Fruit fly (Drosophila melanogaster): ENCODE results near the gene Hel89B.

The Hel89B gene

dm6 chr3R:15993139-15993804 is 20.2 kb downstream of the Hel89B start (continued):
- peak; percentile 98 for TF ChIP-seq CG3163 (GFP tag; optimal IDR thresholded peaks at IDR 0.05)
- no peak for TF ChIP-seq CG14050 (GFP tag; IDR thresholded peaks at IDR 0.05)
- peak; percentile 12 for TF ChIP-seq nmo (GFP tag; optimal IDR thresholded peaks at IDR 0.05)
- no peak for TF ChIP-seq CG9817 (tag; optimal IDR thresholded peaks at IDR 0.05)
- TF ChIP-seq Dad (GFP tag; optimal IDR thresholded peaks at IDR 0.05) = no peak
- no peak for TF ChIP-seq CG30020 (tag; optimal IDR thresholded peaks at IDR 0.05)
- TF ChIP-seq bbx (GFP tag; IDR thresholded peaks at IDR 0.05; ENCODE audit: partially characterized antibody) = peak; percentile 49
- no peak for TF ChIP-seq CG7928 (GFP tag; optimal IDR thresholded peaks at IDR 0.05)
- peak; percentile 23; the same call in 1 of the 3 replicates for TF ChIP-seq tgo (GFP tag; IDR thresholded peaks at IDR 0.05)
- TF ChIP-seq hbn (GFP tag; IDR thresholded peaks at IDR 0.05; ENCODE audit: partially characterized antibody) = peak; percentile 23; the same call in 1 of the 2 replicates
- TF ChIP-seq Dfd (GFP tag; optimal IDR thresholded peaks at IDR 0.05) = no peak
- no peak for TF ChIP-seq CG11504 (tag; optimal IDR thresholded peaks at IDR 0.05)
- TF ChIP-seq gce (GFP tag; IDR thresholded peaks at IDR 0.05) = no peak
- peak; percentile 12 for TF ChIP-seq CG13424 (tag; optimal IDR thresholded peaks at IDR 0.05)
- peak; percentile 23 for TF ChIP-seq lbe (GFP tag; optimal IDR thresholded peaks at IDR 0.05)
- TF ChIP-seq NFAT (GFP tag; IDR thresholded peaks at IDR 0.05) = no peak
- TF ChIP-seq CG30431 (GFP tag; optimal IDR thresholded peaks at IDR 0.05) = no peak
- no peak; the same call in 1 of the 2 replicates for TF ChIP-seq tna (GFP tag; IDR thresholded peaks at IDR 0.05; ENCODE audit: partially characterized antibody)
- no peak for TF ChIP-seq Taf1 (GFP tag; IDR thresholded peaks at IDR 0.05)
- TF ChIP-seq D (optimal IDR thresholded peaks at IDR 0.05) = no peak
- no peak for TF ChIP-seq D (GFP tag; optimal IDR thresholded peaks at IDR 0.05)
- TF ChIP-seq CG7357 (GFP tag; IDR thresholded peaks at IDR 0.05) = no peak
- TF ChIP-seq Elba2 (GFP tag; optimal IDR thresholded peaks at IDR 0.05) = no peak
- TF ChIP-seq CG17802 (tag; optimal IDR thresholded peaks at IDR 0.05) = no peak
- no peak for TF ChIP-seq stwl (tag; optimal IDR thresholded peaks at IDR 0.05)
- peak; percentile 26; the same call in 1 of the 2 replicates for TF ChIP-seq CG14014 (GFP tag; IDR thresholded peaks at IDR 0.05)
- no peak for TF ChIP-seq jing (GFP tag; optimal IDR thresholded peaks at IDR 0.05)
- no peak for TF ChIP-seq CG5953 (GFP tag; IDR thresholded peaks at IDR 0.05)
- TF ChIP-seq hkb (optimal IDR thresholded peaks at IDR 0.05) = no peak
- peak; percentile 43; the same call in 1 of the 2 replicates for TF ChIP-seq hkb (GFP tag; IDR thresholded peaks at IDR 0.05)
- TF ChIP-seq exex (tag; optimal IDR thresholded peaks at IDR 0.05) = no peak
- no peak for TF ChIP-seq tll (GFP tag; optimal IDR thresholded peaks at IDR 0.05)
- TF ChIP-seq maf-S (GFP tag; optimal IDR thresholded peaks at IDR 0.05) = no peak
- TF ChIP-seq CG10654 (GFP tag; optimal IDR thresholded peaks at IDR 0.05) = no peak
- peak; percentile 2 for TF ChIP-seq CG12071 (GFP tag; optimal IDR thresholded peaks at IDR 0.05)
- TF ChIP-seq PHDP (tag; optimal IDR thresholded peaks at IDR 0.05) = no peak
- TF ChIP-seq mirr (GFP tag; optimal IDR thresholded peaks at IDR 0.05) = peak; percentile 88
- TF ChIP-seq NfI (GFP tag; optimal IDR thresholded peaks at IDR 0.05) = no peak
- TF ChIP-seq ham (GFP tag; IDR thresholded peaks at IDR 0.05) = no peak
- TF ChIP-seq pfk (GFP tag; optimal IDR thresholded peaks at IDR 0.05) = no peak
- no peak for TF ChIP-seq CG4854 (GFP tag; optimal IDR thresholded peaks at IDR 0.05)
- TF ChIP-seq dmrt99B (tag; optimal IDR thresholded peaks at IDR 0.05) = peak; percentile 7
- TF ChIP-seq CG10147 (GFP tag; optimal IDR thresholded peaks at IDR 0.05) = no peak
- peak; percentile 23; the same call in 1 of the 3 replicates for TF ChIP-seq ci (GFP tag; IDR thresholded peaks at IDR 0.05)
- no peak for TF ChIP-seq kah (GFP tag; optimal IDR thresholded peaks at IDR 0.05)
- no peak for TF ChIP-seq CG10209 (GFP tag; optimal IDR thresholded peaks at IDR 0.05)
- TF ChIP-seq Tbp (GFP tag; optimal IDR thresholded peaks at IDR 0.05) = no peak
- TF ChIP-seq Ravus (GFP tag; IDR thresholded peaks at IDR 0.05) = no peak
- TF ChIP-seq CG15479 (GFP tag; optimal IDR thresholded peaks at IDR 0.05) = peak; percentile 49
- no peak for TF ChIP-seq TFAM (GFP tag; optimal IDR thresholded peaks at IDR 0.05)
